Worm (Caenorhabditis elegans) whole organism, mixed stage, embryonic: ENCODE measurements around the gene K08H2.2.

Experiments
- M03D4.4 ChIP-seq: sonication (generic microtip); optimal IDR thresholded peaks from 2 replicates; lab custom pipeline; 2017; ENCODE audit warnings: mild to moderate bottlenecking, missing genetic modification characterization, missing compliant biosample characterization
- bed-3 ChIP-seq: fragments of 200-800 bp; sonication (Bioruptor generic); optimal IDR thresholded peaks from 3 replicates; lab custom pipeline; 2018; ENCODE audit warnings: mild to moderate bottlenecking, missing genetic modification characterization, moderate library complexity, missing compliant biosample characterization
- blmp-1 ChIP-seq: fragments of 150-350 bp; optimal IDR thresholded peaks from 2 replicates; lab custom pipeline; 2014; ENCODE audit warnings: missing biosample characterization, missing genetic modification characterization
- ceh-39 ChIP-seq: fragments of 150-350 bp; optimal IDR thresholded peaks from 2 replicates; lab custom pipeline; 2014; ENCODE audit warnings: missing biosample characterization, missing genetic modification characterization
- ceh-43 ChIP-seq: fragments of 200-800 bp; sonication (Bioruptor generic); optimal IDR thresholded peaks from 2 replicates; lab custom pipeline; 2018; ENCODE audit warnings: mild to moderate bottlenecking, missing genetic modification characterization, moderate library complexity, missing compliant biosample characterization
- ceh-83 ChIP-seq: fragments of 200-800 bp; sonication (Bioruptor generic); optimal IDR thresholded peaks from 2 replicates; lab custom pipeline; 2018; ENCODE audit warnings: mild to moderate bottlenecking, missing genetic modification characterization, missing compliant biosample characterization
- ces-1 ChIP-seq: fragments of 150-350 bp; optimal IDR thresholded peaks from 2 replicates; lab custom pipeline; 2014; ENCODE audit warnings: missing biosample characterization, missing genetic modification reagents, missing genetic modification characterization
- cnd-1 ChIP-seq: fragments of 200-800 bp; sonication (Bioruptor generic); optimal IDR thresholded peaks from 2 replicates; lab custom pipeline; 2018; ENCODE audit warnings: mild to moderate bottlenecking, missing genetic modification characterization, missing compliant biosample characterization
- drap-1 ChIP-seq: fragments of 200-800 bp; sonication (Bioruptor generic); optimal IDR thresholded peaks from 3 replicates; lab custom pipeline; 2018; ENCODE audit warnings: mild to moderate bottlenecking, missing genetic modification characterization, missing compliant biosample characterization
- elt-1 ChIP-seq: sonication (generic microtip); optimal IDR thresholded peaks from 2 replicates; lab custom pipeline; 2017; ENCODE audit warnings: missing genetic modification characterization, mild to moderate bottlenecking, missing compliant biosample characterization, antibody characterized with exemption, moderate library complexity, borderline replicate concordance; ENCODE audit not compliant: insufficient read depth
- elt-3 ChIP-seq: fragments of 150-350 bp; optimal IDR thresholded peaks from 2 replicates; lab custom pipeline; 2014; ENCODE audit warnings: missing biosample characterization, missing genetic modification characterization
- flh-1 ChIP-seq: fragments of 200-800 bp; sonication (Bioruptor generic); optimal IDR thresholded peaks from 2 replicates; lab custom pipeline; 2018; ENCODE audit warnings: mild to moderate bottlenecking, missing genetic modification characterization, moderate library complexity, missing compliant biosample characterization
- ham-2 ChIP-seq: fragments of 200-800 bp; sonication (Bioruptor generic); optimal IDR thresholded peaks from 2 replicates; lab custom pipeline; 2018; ENCODE audit warnings: mild to moderate bottlenecking, missing genetic modification characterization, missing compliant biosample characterization
- hlh-1 ChIP-seq: fragments of 150-350 bp; optimal IDR thresholded peaks from 2 replicates; lab custom pipeline; 2014; ENCODE audit warnings: missing biosample characterization, missing genetic modification reagents, missing genetic modification characterization
- lin-13 ChIP-seq: fragments of 150-350 bp; optimal IDR thresholded peaks from 2 replicates; lab custom pipeline; 2014; ENCODE audit warnings: missing biosample characterization, missing genetic modification characterization
- lin-32 ChIP-seq: fragments of 200-800 bp; sonication (Bioruptor generic); optimal IDR thresholded peaks from 2 replicates; lab custom pipeline; 2018; ENCODE audit warnings: mild to moderate bottlenecking, missing genetic modification characterization, missing compliant biosample characterization
- lsy-2 ChIP-seq: fragments of 150-350 bp; optimal IDR thresholded peaks from 2 replicates; lab custom pipeline; 2014; ENCODE audit warnings: missing biosample characterization, missing genetic modification characterization
- mab-5 ChIP-seq: fragments of 150-350 bp; optimal IDR thresholded peaks from 2 replicates; lab custom pipeline; 2014; ENCODE audit warnings: missing biosample characterization, missing genetic modification characterization
- mep-1 ChIP-seq: fragments of 150-350 bp; optimal IDR thresholded peaks from 2 replicates; lab custom pipeline; 2017; ENCODE audit warnings: missing biosample characterization, missing genetic modification reagents, missing genetic modification characterization, inconsistent platforms
- mls-2 ChIP-seq: sonication (generic microtip); optimal IDR thresholded peaks from 2 replicates; lab custom pipeline; 2016; ENCODE audit warnings: mild to moderate bottlenecking, missing genetic modification characterization, moderate library complexity, missing compliant biosample characterization
- nhr-12 ChIP-seq: fragments of 150-350 bp; optimal IDR thresholded peaks from 2 replicates; lab custom pipeline; 2014; ENCODE audit warnings: missing biosample characterization, missing genetic modification characterization
- nhr-2 ChIP-seq: fragments of 150-350 bp; optimal IDR thresholded peaks from 2 replicates; lab custom pipeline; 2014; ENCODE audit warnings: missing biosample characterization, missing genetic modification characterization
- nhr-237 ChIP-seq: fragments of 150-350 bp; optimal IDR thresholded peaks from 2 replicates; lab custom pipeline; 2014; ENCODE audit warnings: missing biosample characterization, missing genetic modification characterization
- nhr-28 ChIP-seq: fragments of 150-350 bp; optimal IDR thresholded peaks from 2 replicates; lab custom pipeline; 2014; ENCODE audit warnings: missing biosample characterization, missing genetic modification characterization
- nhr-76 ChIP-seq: sonication (generic microtip); optimal IDR thresholded peaks from 2 replicates; lab custom pipeline; 2017; ENCODE audit warnings: missing biosample characterization, missing genetic modification characterization
- pha-4 ChIP-seq: fragments of 150-350 bp; optimal IDR thresholded peaks from 2 replicates; lab custom pipeline; 2018; ENCODE audit warnings: missing biosample characterization, missing genetic modification reagents, missing genetic modification characterization
- sem-2 ChIP-seq: fragments of 200-800 bp; sonication (Bioruptor generic); optimal IDR thresholded peaks from 2 replicates; lab custom pipeline; 2018; ENCODE audit warnings: mild to moderate bottlenecking, missing genetic modification characterization, missing compliant biosample characterization
- snpc-4 ChIP-seq: fragments of 150-350 bp; optimal IDR thresholded peaks from 2 replicates; lab custom pipeline; 2014; ENCODE audit warnings: missing biosample characterization, missing genetic modification characterization
- sptf-1 ChIP-seq: sonication (generic microtip); optimal IDR thresholded peaks from 2 replicates; lab custom pipeline; 2017; ENCODE audit warnings: mild to moderate bottlenecking, missing genetic modification characterization, moderate library complexity, missing compliant biosample characterization
- tbx-8 ChIP-seq: fragments of 200-800 bp; sonication (Bioruptor generic); optimal IDR thresholded peaks from 2 replicates; lab custom pipeline; 2018; ENCODE audit warnings: mild to moderate bottlenecking, missing genetic modification characterization, moderate library complexity, missing compliant biosample characterization
- unc-120 ChIP-seq: sonication (generic microtip); optimal IDR thresholded peaks from 2 replicates; lab custom pipeline; 2017; ENCODE audit warnings: missing genetic modification characterization, missing compliant biosample characterization; ENCODE audit not compliant: poor library complexity, severe bottlenecking
- unc-39 ChIP-seq: fragments of 150-350 bp; optimal IDR thresholded peaks from 2 replicates; lab custom pipeline; 2014; ENCODE audit warnings: missing biosample characterization, missing genetic modification characterization
- unc-62 ChIP-seq: fragments of 150-350 bp; optimal IDR thresholded peaks from 2 replicates; lab custom pipeline; 2014; ENCODE audit warnings: missing biosample characterization, missing genetic modification reagents, missing genetic modification characterization
- zip-8 ChIP-seq: fragments of 150-350 bp; optimal IDR thresholded peaks from 2 replicates; lab custom pipeline; 2014; ENCODE audit warnings: missing biosample characterization, missing genetic modification characterization
- ztf-11 ChIP-seq: fragments of 150-350 bp; optimal IDR thresholded peaks from 2 replicates; lab custom pipeline; 2014; ENCODE audit warnings: missing biosample characterization, missing genetic modification characterization

The K08H2.2 gene

DNA sequence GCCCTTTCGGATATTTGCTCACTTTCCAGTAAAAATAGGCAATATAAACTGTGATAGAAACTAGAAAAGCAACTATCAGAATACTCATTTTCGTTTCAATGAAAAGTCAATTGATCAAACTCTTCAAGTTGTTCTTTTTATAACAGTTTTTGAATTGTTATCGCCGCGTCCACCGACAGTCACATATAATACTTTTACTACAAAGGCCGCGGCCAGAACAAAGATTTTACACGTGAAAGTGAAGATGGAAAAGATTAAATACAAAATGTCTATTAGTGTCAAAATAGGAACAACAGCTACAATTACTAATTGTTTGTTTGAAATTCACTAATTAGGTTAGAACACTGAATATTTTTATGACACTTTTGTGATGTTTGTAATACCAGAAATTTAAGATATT lies 34.8 kb upstream of the K08H2.2 start, which contains the start of gene cyp-14A2:
TSS of gene cyp-14A2 (minus strand) at position 101 of the 400 bp plus-strand sequence.
- no peak for TF ChIP-seq ceh-43
- TF ChIP-seq flh-1 (GFP tag; lab: Kevin White, UChicago), result no peak
- TF ChIP-seq hlh-1, result no peak
- TF ChIP-seq lin-32, result no peak
- no peak for TF ChIP-seq lsy-2 (tag; lab: Kevin White, UChicago)
- TF ChIP-seq ham-2 (GFP tag; lab: Kevin White, UChicago), result no peak
- TF ChIP-seq elt-3 (tag; lab: Kevin White, UChicago), result no peak
- no peak for TF ChIP-seq nhr-12 (tag; lab: Kevin White, UChicago)
- no peak for TF ChIP-seq sptf-1 (tag; lab: Kevin White, UChicago)
- TF ChIP-seq pha-4 (tag; lab: Kevin White, UChicago), result no peak
- no peak for TF ChIP-seq ceh-83 (GFP tag; lab: Kevin White, UChicago)
- no peak for TF ChIP-seq ceh-39 (tag; lab: Kevin White, UChicago)
- TF ChIP-seq nhr-237, result no peak
- no peak for TF ChIP-seq M03D4.4 (tag; lab: Kevin White, UChicago)
- TF ChIP-seq snpc-4 (tag; lab: Kevin White, UChicago), result no peak
- TF ChIP-seq sem-2 (GFP tag; lab: Kevin White, UChicago), result no peak
- TF ChIP-seq, all 35 proteins: peak for 0

DNA sequence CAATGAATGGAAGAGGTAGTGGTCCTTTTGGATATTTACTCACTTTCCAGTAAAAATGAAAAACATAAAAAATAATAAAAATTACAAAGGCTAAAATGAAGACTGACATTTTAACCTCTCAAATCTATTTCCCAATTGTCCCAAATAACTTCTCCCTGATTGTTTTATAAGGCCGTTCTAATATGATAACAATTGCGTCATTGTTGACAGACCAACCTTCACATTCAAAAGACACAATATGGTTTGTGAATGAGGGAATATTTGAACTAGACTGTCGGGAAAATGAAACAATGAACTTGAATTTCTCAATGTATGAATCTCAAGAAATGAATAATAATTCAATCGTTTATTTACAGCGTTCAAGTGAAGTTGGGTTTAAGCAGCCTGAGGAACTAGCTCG lies 32.5 kb upstream of the K08H2.2 start, which contains the start of gene cyp-14A1:
TSS of gene cyp-14A1 (minus strand) at position 126 of the 400 bp plus-strand sequence.
- TF ChIP-seq nhr-28 (tag; lab: Kevin White, UChicago), result no peak

DNA sequence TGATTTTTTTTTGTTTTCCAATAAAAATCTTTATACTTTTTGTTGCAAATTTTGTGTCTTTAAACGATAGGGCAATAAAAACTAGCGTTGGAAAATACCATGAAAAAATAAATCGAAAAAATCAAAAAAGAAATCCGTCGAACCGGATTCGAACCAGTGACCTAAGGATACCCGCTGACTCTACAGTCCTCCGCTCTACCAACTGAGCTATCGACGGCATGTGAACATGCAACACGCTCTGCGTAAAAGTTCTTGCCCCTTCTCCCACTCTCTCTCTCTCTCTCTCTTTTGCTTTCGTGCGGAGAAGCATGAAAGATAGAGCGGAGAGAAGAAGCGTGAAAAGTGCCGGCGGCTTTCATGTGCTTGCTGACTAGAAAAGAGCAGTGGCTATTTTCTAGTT lies 29.8 kb upstream of the K08H2.2 start:
- TF ChIP-seq sem-2 (GFP tag; lab: Kevin White, UChicago), result peak; percentile 56
- TF ChIP-seq zip-8 (tag; lab: Kevin White, UChicago), result no peak
- peak; percentile 22 for TF ChIP-seq lsy-2 (tag; lab: Kevin White, UChicago)
- no peak for TF ChIP-seq elt-3 (tag; lab: Kevin White, UChicago)
- TF ChIP-seq ceh-39 (tag; lab: Kevin White, UChicago), result no peak
- TF ChIP-seq pha-4 (tag; lab: Kevin White, UChicago), result no peak
- TF ChIP-seq snpc-4 (tag; lab: Kevin White, UChicago), result no peak
- TF ChIP-seq drap-1, result peak; percentile 86
- peak; percentile 89 for TF ChIP-seq mls-2
- peak; percentile 43 for TF ChIP-seq nhr-237
- no peak for TF ChIP-seq blmp-1 (tag; lab: Kevin White, UChicago)
- no peak for TF ChIP-seq ztf-11
- peak; percentile 73 for TF ChIP-seq ceh-83 (GFP tag; lab: Kevin White, UChicago)
- no peak for TF ChIP-seq unc-39
- peak; percentile 16 for TF ChIP-seq flh-1 (GFP tag; lab: Kevin White, UChicago)
- TF ChIP-seq tbx-8, result no peak
- no peak for TF ChIP-seq M03D4.4 (tag; lab: Kevin White, UChicago)
- no peak for TF ChIP-seq lin-13 (tag; lab: Kevin White, UChicago)
- TF ChIP-seq nhr-28 (tag; lab: Kevin White, UChicago), result no peak
- TF ChIP-seq mab-5 (tag; lab: Kevin White, UChicago), result no peak
- TF ChIP-seq ceh-43, result peak; percentile 66
- no peak for TF ChIP-seq nhr-12 (tag; lab: Kevin White, UChicago)
- TF ChIP-seq hlh-1, result no peak
- peak; percentile 72 for TF ChIP-seq ham-2 (GFP tag; lab: Kevin White, UChicago)
- TF ChIP-seq cnd-1 (tag; lab: Kevin White, UChicago), result peak; percentile 66
- no peak for TF ChIP-seq nhr-76
- peak; percentile 64 for TF ChIP-seq bed-3
- TF ChIP-seq unc-62 (GFP tag; lab: Kevin White, UChicago), result no peak
- no peak for TF ChIP-seq elt-1 (tag; lab: Kevin White, UChicago)
- TF ChIP-seq nhr-2 (tag; lab: Kevin White, UChicago), result no peak
- TF ChIP-seq lin-32, result peak; percentile 80
- no peak for TF ChIP-seq sptf-1 (tag; lab: Kevin White, UChicago)
- TF ChIP-seq ces-1 (GFP tag; lab: Kevin White, UChicago), result no peak
- peak; percentile 66 for TF ChIP-seq unc-120
- peak; percentile 42 for TF ChIP-seq mep-1
- TF ChIP-seq, all 35 proteins: peak for 14

DNA sequence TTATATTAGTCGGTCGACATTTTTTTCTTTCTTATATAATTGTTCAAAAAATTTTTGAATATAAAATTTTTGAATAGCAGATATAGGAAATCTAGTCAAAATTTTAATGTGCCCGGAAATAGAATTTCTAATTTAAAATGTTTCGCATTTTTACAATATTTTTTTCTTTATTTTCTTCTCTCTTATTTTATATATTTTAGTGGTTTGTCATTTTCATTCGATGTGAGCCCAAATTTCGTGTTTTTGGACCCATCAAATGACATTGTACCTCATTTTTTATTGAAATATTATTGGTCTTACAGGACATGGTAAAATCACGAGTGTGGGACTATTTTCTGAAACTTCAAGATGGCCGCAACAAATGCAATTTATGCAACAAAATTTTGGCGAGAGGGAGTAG lies 27.4 kb upstream of the K08H2.2 start, which contains the start of gene K09A11.1:
TSS of gene K09A11.1 (plus strand) at position 301 of the 400 bp plus-strand sequence.
- TF ChIP-seq hlh-1, result no peak
- no peak for TF ChIP-seq cnd-1 (tag; lab: Kevin White, UChicago)
- no peak for TF ChIP-seq nhr-12 (tag; lab: Kevin White, UChicago)
- no peak for TF ChIP-seq tbx-8
- no peak for TF ChIP-seq elt-1 (tag; lab: Kevin White, UChicago)
- no peak for TF ChIP-seq blmp-1 (tag; lab: Kevin White, UChicago)
- TF ChIP-seq zip-8 (tag; lab: Kevin White, UChicago), result no peak
- no peak for TF ChIP-seq snpc-4 (tag; lab: Kevin White, UChicago)
- no peak for TF ChIP-seq elt-3 (tag; lab: Kevin White, UChicago)
- no peak for TF ChIP-seq nhr-76
- TF ChIP-seq ztf-11, result no peak
- TF ChIP-seq flh-1 (GFP tag; lab: Kevin White, UChicago), result no peak
- TF ChIP-seq unc-120, result no peak
- no peak for TF ChIP-seq bed-3
- no peak for TF ChIP-seq ceh-43
- no peak for TF ChIP-seq nhr-237
- no peak for TF ChIP-seq M03D4.4 (tag; lab: Kevin White, UChicago)
- no peak for TF ChIP-seq ceh-39 (tag; lab: Kevin White, UChicago)
- no peak for TF ChIP-seq lin-32
- TF ChIP-seq, all 35 proteins: peak for 0
